Worm (Caenorhabditis elegans): ENCODE data around the gene C08E8.11.

Gene C08E8.11

ce11 chrV:18389046-18389445, 38.2 kb downstream of the C08E8.11 start, which contains the start of the genes Y51A2B.4 and Y51A2B.5:
Y51A2B.4 (minus strand) TSS chrV:18389146.
Y51A2B.5 (plus strand) TSS chrV:18389277.
- TF ChIP-seq nhr-76 (tag; optimal IDR thresholded peaks at IDR 0.05) (no peak), M03D4.4 (tag; optimal IDR thresholded peaks at IDR 0.05) (no peak), sem-2 (GFP tag; optimal IDR thresholded peaks at IDR 0.05) (no peak), mep-1 (tag; optimal IDR thresholded peaks at IDR 0.05) (no peak), snpc-4 (tag; optimal IDR thresholded peaks at IDR 0.05) (no peak), mls-2 (tag; optimal IDR thresholded peaks at IDR 0.05) (no peak), sptf-1 (tag; optimal IDR thresholded peaks at IDR 0.05) (no peak), mab-5 (tag; optimal IDR thresholded peaks at IDR 0.05) (no peak), nhr-28 (tag; optimal IDR thresholded peaks at IDR 0.05) (no peak), elt-3 (tag; optimal IDR thresholded peaks at IDR 0.05) (no peak), drap-1 (GFP tag; optimal IDR thresholded peaks at IDR 0.05) (no peak), elt-1 (tag; optimal IDR thresholded peaks at IDR 0.05; ENCODE audit: borderline replicate concordance, insufficient read depth) (no peak), unc-120 (tag; optimal IDR thresholded peaks at IDR 0.05; ENCODE audit: poor library complexity, severe bottlenecking) (no peak), ceh-83 (GFP tag; optimal IDR thresholded peaks at IDR 0.05) (no peak), nhr-237 (tag; optimal IDR thresholded peaks at IDR 0.05) (no peak), tbx-8 (GFP tag; optimal IDR thresholded peaks at IDR 0.05) (no peak), blmp-1 (tag; optimal IDR thresholded peaks at IDR 0.05) (no peak), bed-3 (GFP tag; optimal IDR thresholded peaks at IDR 0.05) (no peak), ceh-43 (GFP tag; optimal IDR thresholded peaks at IDR 0.05) (no peak)

DNA sequence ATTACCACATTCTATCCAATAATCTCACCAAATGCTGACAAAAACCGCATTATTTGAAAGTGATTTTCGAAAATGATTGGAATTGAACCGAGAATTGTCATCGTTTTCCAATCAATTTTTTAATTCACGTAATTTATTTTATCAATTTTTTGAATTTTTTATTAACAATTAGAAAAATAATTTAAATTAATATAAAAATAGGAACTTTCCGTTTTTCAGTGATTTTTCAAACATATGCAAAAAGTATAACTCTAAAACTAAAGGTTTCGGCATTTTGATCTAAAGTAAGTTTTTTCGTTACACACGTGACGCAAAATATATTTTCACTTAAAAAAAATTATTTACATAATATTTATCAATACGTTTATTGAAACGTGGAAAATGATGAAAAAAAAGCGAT, 43.4 kb downstream of the C08E8.11 start, which contains the start of gene Y51A2B.6:
TSS of gene Y51A2B.6 (minus strand) at position 101 of the 400 bp plus-strand sequence.
- TF ChIP-seq lin-32 (GFP tag; optimal IDR thresholded peaks at IDR 0.05) (no peak), elt-1 (tag; optimal IDR thresholded peaks at IDR 0.05; ENCODE audit: borderline replicate concordance, insufficient read depth) (no peak), nhr-237 (tag; optimal IDR thresholded peaks at IDR 0.05) (no peak), zip-8 (tag; optimal IDR thresholded peaks at IDR 0.05) (no peak), ceh-39 (tag; optimal IDR thresholded peaks at IDR 0.05) (no peak), mls-2 (tag; optimal IDR thresholded peaks at IDR 0.05) (no peak), nhr-12 (tag; optimal IDR thresholded peaks at IDR 0.05) (no peak), mep-1 (tag; optimal IDR thresholded peaks at IDR 0.05) (no peak), pha-4 (tag; optimal IDR thresholded peaks at IDR 0.05) (no peak), flh-1 (GFP tag; optimal IDR thresholded peaks at IDR 0.05) (no peak), snpc-4 (tag; optimal IDR thresholded peaks at IDR 0.05) (no peak)

DNA sequence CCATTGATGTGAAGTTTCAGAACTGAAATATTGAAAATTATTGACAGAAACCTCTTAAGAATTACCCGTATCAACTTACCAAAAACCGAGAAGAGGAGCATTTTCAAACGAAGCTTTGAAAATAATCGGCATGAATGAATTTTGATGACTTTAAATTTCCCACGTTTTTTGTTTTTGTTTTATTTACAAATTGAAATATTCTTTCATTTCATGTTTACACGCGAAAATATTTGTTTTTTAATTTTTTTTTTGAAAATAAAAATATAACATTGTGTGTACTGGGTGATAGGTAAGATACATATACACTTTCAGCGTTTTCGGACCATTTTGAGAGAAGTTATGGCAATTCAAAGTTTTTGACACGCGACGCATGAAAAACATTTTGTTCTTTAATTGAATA, 44.8 kb downstream of the C08E8.11 start, which contains the start of gene Y51A2B.9:
TSS of gene Y51A2B.9 (minus strand) at position 101 of the 400 bp plus-strand sequence.
- TF ChIP-seq pha-4 (tag; optimal IDR thresholded peaks at IDR 0.05), result no peak
- TF ChIP-seq unc-120 (tag; optimal IDR thresholded peaks at IDR 0.05; ENCODE audit: poor library complexity, severe bottlenecking), result no peak
- no peak for TF ChIP-seq nhr-237 (tag; optimal IDR thresholded peaks at IDR 0.05)

ce11 chrV:18397814-18398213, 47.0 kb downstream of the C08E8.11 start, which contains the start of gene Y51A2B.16:
Y51A2B.16 (minus strand) TSS chrV:18397914.
- TF ChIP-seq mls-2 (tag; optimal IDR thresholded peaks at IDR 0.05) (no peak), flh-1 (GFP tag; optimal IDR thresholded peaks at IDR 0.05) (no peak), nhr-12 (tag; optimal IDR thresholded peaks at IDR 0.05) (no peak), hlh-1 (tag; optimal IDR thresholded peaks at IDR 0.05) (no peak), pha-4 (tag; optimal IDR thresholded peaks at IDR 0.05) (no peak), cnd-1 (tag; optimal IDR thresholded peaks at IDR 0.05) (no peak), lin-13 (tag; optimal IDR thresholded peaks at IDR 0.05) (no peak), blmp-1 (tag; optimal IDR thresholded peaks at IDR 0.05) (no peak)
